Worm (Caenorhabditis elegans) whole organism, late embryonic: ENCODE measurements around the gene ttm-2.

ENCODE experiments used
- F13H6.1 ChIP-seq: sonication (generic microtip); optimal IDR thresholded peaks from 2 replicates; lab custom pipeline; 2016; ENCODE audit warnings: missing genetic modification characterization, missing compliant biosample characterization
- K02D7.2 ChIP-seq: sonication (generic microtip); optimal IDR thresholded peaks from 2 replicates; lab custom pipeline; 2017; ENCODE audit warnings: mild to moderate bottlenecking, missing genetic modification characterization, missing compliant biosample characterization
- K09A11.1 ChIP-seq: sonication (generic microtip); optimal IDR thresholded peaks from 2 replicates; lab custom pipeline; 2017; ENCODE audit warnings: antibody characterized with exemption, mild to moderate bottlenecking, missing genetic modification characterization, missing compliant biosample characterization; ENCODE audit not compliant: insufficient read depth
- T23F11.4 ChIP-seq: fragments of 200-800 bp; sonication (Bioruptor generic); optimal IDR thresholded peaks from 2 replicates; lab custom pipeline; 2018; ENCODE audit warnings: mild to moderate bottlenecking, missing genetic modification characterization, missing compliant biosample characterization
- Y22D7AL.16 ChIP-seq: sonication (generic microtip); optimal IDR thresholded peaks from 2 replicates; lab custom pipeline; 2016; ENCODE audit warnings: missing genetic modification characterization, missing compliant biosample characterization
- ceh-14 ChIP-seq: sonication (generic microtip); optimal IDR thresholded peaks from 2 replicates; lab custom pipeline; 2016; ENCODE audit warnings: missing genotype, missing genetic modification characterization, missing compliant biosample characterization
- ceh-19 ChIP-seq: fragments of 200-800 bp; sonication (Bioruptor generic); optimal IDR thresholded peaks from 2 replicates; lab custom pipeline; 2018; ENCODE audit warnings: mild to moderate bottlenecking, missing genetic modification characterization, missing compliant biosample characterization
- ceh-22 ChIP-seq: sonication (generic microtip); optimal IDR thresholded peaks from 2 replicates; lab custom pipeline; 2017; ENCODE audit warnings: missing biosample characterization, missing genetic modification characterization
- ceh-31 ChIP-seq: sonication (generic microtip); optimal IDR thresholded peaks from 2 replicates; lab custom pipeline; 2016; ENCODE audit warnings: missing genetic modification characterization, missing compliant biosample characterization
- ceh-34 ChIP-seq: sonication (generic microtip); optimal IDR thresholded peaks from 2 replicates; lab custom pipeline; 2016; ENCODE audit warnings: mild to moderate bottlenecking, missing genetic modification characterization, missing compliant biosample characterization
- ceh-48 ChIP-seq: sonication (generic microtip); optimal IDR thresholded peaks from 2 replicates; lab custom pipeline; 2016; ENCODE audit warnings: missing genetic modification characterization, inconsistent platforms, missing compliant biosample characterization
- ceh-6 ChIP-seq: fragments of 200-800 bp; sonication (Bioruptor generic); optimal IDR thresholded peaks from 2 replicates; lab custom pipeline; 2018; ENCODE audit warnings: mild to moderate bottlenecking, missing genetic modification characterization, missing compliant biosample characterization
- ceh-9 ChIP-seq: sonication (generic microtip); optimal IDR thresholded peaks from 2 replicates; lab custom pipeline; 2016; ENCODE audit warnings: mild to moderate bottlenecking, missing genetic modification characterization, inconsistent platforms, missing compliant biosample characterization
- che-1 ChIP-seq: sonication (generic microtip); optimal IDR thresholded peaks from 2 replicates; lab custom pipeline; 2016; ENCODE audit warnings: mild to moderate bottlenecking, missing genetic modification characterization, missing compliant biosample characterization
- elt-2 ChIP-seq: sonication (generic microtip); optimal IDR thresholded peaks from 2 replicates; lab custom pipeline; 2016; ENCODE audit warnings: missing genetic modification reagents, missing genetic modification characterization, missing compliant biosample characterization
- elt-4 ChIP-seq: sonication (generic microtip); optimal IDR thresholded peaks from 2 replicates; lab custom pipeline; 2016; ENCODE audit warnings: missing genetic modification characterization, missing compliant biosample characterization
- ets-4 ChIP-seq: sonication (generic microtip); optimal IDR thresholded peaks from 2 replicates; lab custom pipeline; 2016; ENCODE audit warnings: missing genetic modification characterization, missing compliant biosample characterization
- eyg-1 ChIP-seq: sonication (generic microtip); optimal IDR thresholded peaks from 2 replicates; lab custom pipeline; 2016; ENCODE audit warnings: missing genotype, missing genetic modification characterization, missing compliant biosample characterization
- fax-1 ChIP-seq: sonication (generic microtip); optimal IDR thresholded peaks from 2 replicates; lab custom pipeline; 2016; ENCODE audit warnings: missing genotype, missing genetic modification characterization, missing compliant biosample characterization
- fkh-10 ChIP-seq: fragments of 150-350 bp; optimal IDR thresholded peaks from 2 replicates; lab custom pipeline; 2014; ENCODE audit warnings: missing biosample characterization, missing genetic modification reagents, missing genetic modification characterization
- fkh-6 ChIP-seq: sonication (generic microtip); optimal IDR thresholded peaks from 2 replicates; lab custom pipeline; 2016; ENCODE audit warnings: missing genetic modification characterization, missing compliant biosample characterization
- gmeb-2 ChIP-seq: sonication (generic microtip); optimal IDR thresholded peaks from 2 replicates; lab custom pipeline; 2016; ENCODE audit warnings: missing genetic modification characterization, inconsistent platforms, missing compliant biosample characterization
- hlh-15 ChIP-seq: sonication (generic microtip); optimal IDR thresholded peaks from 2 replicates; lab custom pipeline; 2016; ENCODE audit warnings: missing genetic modification characterization, missing compliant biosample characterization
- lin-11 ChIP-seq: fragments of 200-800 bp; sonication (Bioruptor generic); optimal IDR thresholded peaks from 2 replicates; lab custom pipeline; 2018; ENCODE audit warnings: mild to moderate bottlenecking, missing genetic modification characterization, missing compliant biosample characterization
- mec-3 ChIP-seq: sonication (generic microtip); optimal IDR thresholded peaks from 2 replicates; lab custom pipeline; 2016; ENCODE audit warnings: borderline replicate concordance, missing genetic modification characterization, missing compliant biosample characterization
- nfya-1 ChIP-seq: sonication (generic microtip); optimal IDR thresholded peaks from 2 replicates; lab custom pipeline; 2017; ENCODE audit warnings: missing genetic modification characterization, mild to moderate bottlenecking, missing compliant biosample characterization, antibody characterized with exemption, moderate library complexity
- nhr-11 ChIP-seq: fragments of 150-350 bp; optimal IDR thresholded peaks from 2 replicates; lab custom pipeline; 2014; ENCODE audit warnings: missing biosample characterization, missing genetic modification characterization
- nhr-232 ChIP-seq: sonication (generic microtip); optimal IDR thresholded peaks from 2 replicates; lab custom pipeline; 2016; ENCODE audit warnings: missing genetic modification characterization, missing compliant biosample characterization
- pat-9 ChIP-seq: fragments of 200-800 bp; sonication (Bioruptor generic); optimal IDR thresholded peaks from 2 replicates; lab custom pipeline; 2018; ENCODE audit warnings: mild to moderate bottlenecking, missing genetic modification characterization, moderate library complexity, missing compliant biosample characterization
- pha-2 ChIP-seq: sonication (generic microtip); optimal IDR thresholded peaks from 2 replicates; lab custom pipeline; 2017; ENCODE audit warnings: mild to moderate bottlenecking, missing genetic modification characterization, missing compliant biosample characterization
- pha-4 ChIP-seq: fragments of 150-350 bp; optimal IDR thresholded peaks from 2 replicates; lab custom pipeline; 2018; ENCODE audit warnings: missing biosample characterization, missing genetic modification reagents, missing genetic modification characterization
- pqm-1 ChIP-seq: sonication (generic microtip); optimal IDR thresholded peaks from 2 replicates; lab custom pipeline; 2016; ENCODE audit warnings: missing genetic modification characterization, missing compliant biosample characterization
- pros-1 ChIP-seq: fragments of 150-350 bp; optimal IDR thresholded peaks from 2 replicates; lab custom pipeline; 2014; ENCODE audit warnings: missing biosample characterization, missing genetic modification reagents, missing genetic modification characterization
- rnt-1 ChIP-seq: sonication (generic microtip); optimal IDR thresholded peaks from 2 replicates; lab custom pipeline; 2016; ENCODE audit warnings: missing genetic modification characterization, missing compliant biosample characterization
- sdc-2 ChIP-seq: sonication (generic microtip); optimal IDR thresholded peaks from 2 replicates; lab custom pipeline; 2016; ENCODE audit warnings: missing genotype, missing genetic modification characterization, missing compliant biosample characterization
- sox-2 ChIP-seq: fragments of 200-800 bp; sonication (Bioruptor generic); IDR thresholded peaks from 2 replicates; pipeline ENCODE4 v1.3.6; 2022; ENCODE audit warnings: missing genetic modification reagents, missing genetic modification characterization, missing compliant biosample characterization
- syd-9 ChIP-seq: sonication (generic microtip); optimal IDR thresholded peaks from 2 replicates; lab custom pipeline; 2016; ENCODE audit warnings: mild to moderate bottlenecking, missing genetic modification characterization, moderate library complexity, missing compliant biosample characterization
- tbx-2 ChIP-seq: sonication (generic microtip); optimal IDR thresholded peaks from 2 replicates; lab custom pipeline; 2016; ENCODE audit warnings: missing genetic modification characterization, missing compliant biosample characterization
- ttx-3 ChIP-seq: sonication (generic microtip); optimal IDR thresholded peaks from 2 replicates; lab custom pipeline; 2016; ENCODE audit warnings: missing genetic modification reagents, missing genetic modification characterization, missing compliant biosample characterization
- unc-42 ChIP-seq: sonication (generic microtip); optimal IDR thresholded peaks from 2 replicates; lab custom pipeline; 2016; ENCODE audit warnings: missing genotype, missing genetic modification characterization, missing compliant biosample characterization

ttm-2 gene

DNA sequence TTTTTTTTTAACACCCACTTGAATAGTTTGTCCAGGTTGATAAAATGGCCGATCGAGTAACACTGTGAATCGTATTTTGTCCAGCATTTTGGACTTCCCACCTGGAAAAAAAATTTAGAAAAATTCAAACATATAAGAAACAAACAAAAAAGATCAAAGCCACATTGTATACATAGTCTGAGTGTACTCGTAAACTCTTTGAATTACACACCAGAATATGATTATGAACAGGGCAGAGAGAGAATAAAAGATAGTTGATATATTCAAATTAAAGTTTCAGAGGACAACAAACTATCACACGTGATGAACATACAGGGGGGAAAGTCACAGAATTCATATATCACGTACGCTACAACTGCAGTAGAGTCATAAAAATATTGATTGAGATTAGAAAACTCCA is at the start of gene ttm-2:
TSS of gene ttm-2 (minus strand) at position 101 of the 400 bp plus-strand sequence.
- TF ChIP-seq elt-4 (tag; lab: Kevin White, UChicago), result no peak
- no peak for TF ChIP-seq che-1 (tag; lab: Kevin White, UChicago)
- no peak for TF ChIP-seq ttx-3 (tag; lab: Kevin White, UChicago)
- TF ChIP-seq nhr-232 (tag; lab: Kevin White, UChicago), result no peak

DNA sequence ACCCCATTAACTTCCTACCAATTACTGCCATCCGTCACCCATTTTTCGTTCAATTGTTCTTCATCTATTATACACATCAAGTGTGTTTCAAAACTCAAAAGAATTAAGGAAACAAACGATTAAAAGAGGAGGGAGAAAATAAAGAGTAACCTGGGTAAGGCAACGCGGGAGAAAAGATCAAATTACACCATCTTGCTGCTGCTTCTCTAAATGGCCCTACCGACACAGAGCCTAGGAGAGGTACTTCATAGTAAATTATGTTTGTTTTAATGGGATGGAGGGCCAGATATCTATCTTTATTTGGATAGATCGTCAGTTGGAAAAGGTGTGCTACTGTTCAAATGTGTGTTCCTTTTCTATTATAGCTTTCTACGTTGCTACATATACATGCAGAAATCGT is 49.2 kb upstream of the ttm-2 start:
- TF ChIP-seq T23F11.4 (no peak), ceh-34 (tag; lab: Kevin White, UChicago) (peak; percentile 94)
- TF ChIP-seq, all 69 proteins: peak for 1

DNA sequence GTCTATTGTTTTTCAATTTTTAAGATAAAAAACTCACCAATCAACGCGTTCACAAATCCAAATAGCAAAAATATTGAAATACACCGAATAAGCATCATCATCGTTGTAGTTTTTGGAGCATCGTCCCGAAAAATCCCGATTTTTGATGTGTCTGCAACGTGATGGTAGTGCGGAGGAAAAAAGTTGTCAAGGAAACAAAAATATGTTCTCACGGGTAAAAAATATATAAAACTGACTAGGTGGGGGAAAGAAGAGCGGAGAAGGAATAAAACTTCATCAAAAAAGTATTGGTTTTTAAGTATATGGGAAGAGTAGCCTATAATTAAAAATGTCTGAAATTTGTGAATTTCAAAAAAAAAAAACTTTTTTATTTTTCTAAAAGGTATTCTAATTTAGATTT is 45.8 kb upstream of the ttm-2 start, which contains the start of gene rig-6:
TSS of gene rig-6 (minus strand) at position 101 of the 400 bp plus-strand sequence.
- no peak for TF ChIP-seq sox-2 (GFP tag; lab: Robert Waterston, UW)
- TF ChIP-seq hlh-15 (tag; lab: Kevin White, UChicago), result no peak
- TF ChIP-seq ceh-48 (tag; lab: Kevin White, UChicago), result no peak
- no peak for TF ChIP-seq ceh-14
- TF ChIP-seq rnt-1, result no peak
- no peak for TF ChIP-seq ets-4 (tag; lab: Kevin White, UChicago)
- TF ChIP-seq T23F11.4, result no peak
- TF ChIP-seq pqm-1 (tag; lab: Kevin White, UChicago), result no peak
- TF ChIP-seq K02D7.2 (tag; lab: Kevin White, UChicago), result no peak
- no peak for TF ChIP-seq elt-4 (tag; lab: Kevin White, UChicago)
- TF ChIP-seq fkh-6 (tag; lab: Kevin White, UChicago), result no peak
- TF ChIP-seq ceh-9 (tag; lab: Kevin White, UChicago), result no peak
- TF ChIP-seq K09A11.1 (tag; lab: Kevin White, UChicago), result no peak
- TF ChIP-seq pha-4 (tag; lab: Kevin White, UChicago), result no peak
- no peak for TF ChIP-seq sdc-2 (tag; lab: Kevin White, UChicago)
- no peak for TF ChIP-seq ttx-3 (tag; lab: Kevin White, UChicago)
- TF ChIP-seq ceh-22 (tag; lab: Kevin White, UChicago), result no peak
- no peak for TF ChIP-seq pha-2 (tag; lab: Kevin White, UChicago)

DNA sequence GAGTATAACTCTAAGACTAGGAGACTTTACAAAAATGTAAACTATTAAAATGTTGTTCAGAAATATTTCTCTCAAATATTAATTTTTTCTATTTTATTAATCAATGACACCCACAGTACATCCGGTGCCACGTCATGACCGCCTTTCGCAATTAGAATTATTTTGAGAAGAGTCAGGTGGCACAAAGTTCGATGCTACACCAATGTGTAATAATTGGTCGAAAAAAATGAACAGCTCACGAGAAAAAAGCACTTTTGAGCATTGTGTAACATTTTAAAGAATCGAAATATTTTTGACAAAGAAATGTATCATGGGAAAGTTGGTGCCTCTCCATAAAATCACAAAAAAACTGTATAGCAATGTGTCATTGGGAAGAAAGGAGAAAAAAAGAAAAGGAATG is 40.5 kb upstream of the ttm-2 start:
- TF ChIP-seq fax-1 (tag; lab: Kevin White, UChicago) (no peak), lin-11 (tag; lab: Kevin White, UChicago) (no peak), pat-9 (tag; lab: Kevin White, UChicago) (no peak), unc-42 (tag; lab: Kevin White, UChicago) (no peak), eyg-1 (no peak), ceh-9 (tag; lab: Kevin White, UChicago) (no peak)

DNA sequence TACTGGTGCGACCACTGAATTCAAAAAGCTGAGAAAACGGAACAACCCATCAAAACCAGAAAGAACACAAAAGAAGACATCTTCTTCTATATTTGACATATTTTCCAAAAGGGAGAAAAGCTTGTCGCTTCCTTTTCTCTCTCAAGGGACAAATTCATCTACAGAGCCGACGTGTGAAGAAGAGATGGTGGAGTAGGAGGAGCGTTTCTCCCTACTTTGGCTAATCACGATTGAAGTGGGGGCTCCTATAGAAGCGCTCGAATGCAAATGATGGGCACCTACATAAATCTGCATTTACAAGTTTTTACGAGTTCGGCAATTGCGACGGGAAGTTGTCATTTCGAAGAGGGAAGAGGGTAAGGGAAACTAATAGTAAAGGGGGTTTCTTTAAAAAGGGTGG is 40.1 kb upstream of the ttm-2 start:
- TF ChIP-seq ttx-3 (tag; lab: Kevin White, UChicago) (no peak), mec-3 (tag; lab: Kevin White, UChicago) (no peak), fkh-10 (GFP tag; lab: Kevin White, UChicago) (no peak), gmeb-2 (tag; lab: Kevin White, UChicago) (no peak), nhr-232 (tag; lab: Kevin White, UChicago) (no peak), nfya-1 (tag; lab: Kevin White, UChicago) (no peak), ceh-6 (GFP tag; lab: Kevin White, UChicago) (no peak), ceh-19 (GFP tag; lab: Kevin White, UChicago) (no peak), Y22D7AL.16 (no peak), F13H6.1 (no peak), tbx-2 (tag; lab: Kevin White, UChicago) (no peak), K02D7.2 (tag; lab: Kevin White, UChicago) (no peak), syd-9 (tag; lab: Kevin White, UChicago) (no peak), che-1 (tag; lab: Kevin White, UChicago) (no peak), pros-1 (tag; lab: Kevin White, UChicago) (no peak), nhr-11 (tag; lab: Kevin White, UChicago) (no peak), elt-2 (tag; lab: Kevin White, UChicago) (no peak), ceh-31 (tag; lab: Kevin White, UChicago) (no peak)
